Worm (Caenorhabditis elegans) whole organism, L2 larva: ENCODE measurements around the gene ZK105.12.

Experiments
- ZK546.5 ChIP-seq: sonication (generic microtip); optimal IDR thresholded peaks from 2 replicates; lab custom pipeline; 2017; ENCODE audit warnings: missing biosample characterization, missing genetic modification characterization
- elt-3 ChIP-seq: sonication (generic microtip); optimal IDR thresholded peaks from 2 replicates; lab custom pipeline; 2017; ENCODE audit warnings: missing biosample characterization, missing genetic modification characterization
- nhr-25 ChIP-seq: fragments of 150-350 bp; sonication (generic microtip); optimal IDR thresholded peaks from 3 replicates; lab custom pipeline; 2014; ENCODE audit warnings: missing biosample characterization, missing genetic modification characterization
- unc-62 ChIP-seq: fragments of 150-350 bp; optimal IDR thresholded peaks from 2 replicates; lab custom pipeline; 2014; ENCODE audit warnings: missing biosample characterization, missing genetic modification reagents, missing genetic modification characterization

- no peak for TF ChIP-seq elt-3 (tag; lab: Kevin White, UChicago)
- TF ChIP-seq nhr-25 (tag; lab: Kevin White, UChicago): no peak
- TF ChIP-seq unc-62 (GFP tag; lab: Kevin White, UChicago): no peak
- no peak for TF ChIP-seq ZK546.5 (tag; lab: Kevin White, UChicago)
These were observed 32.2 kb upstream of the ZK105.12 start for ce11 chrV:7747987-7748607.
